Worm (Caenorhabditis elegans) whole organism, young adult: ENCODE results near the gene rpap-2.

Experiments used
- B0035.1 ChIP-seq: sonication (generic microtip); optimal IDR thresholded peaks from 2 replicates; lab custom pipeline; 2016; ENCODE audit warnings: missing genetic modification characterization, mild to moderate bottlenecking, missing compliant biosample characterization, missing genotype, missing genetic modification reagents
- F49E8.2 ChIP-seq: sonication (generic microtip); optimal IDR thresholded peaks from 3 replicates; lab custom pipeline; 2017; ENCODE audit warnings: missing genetic modification characterization, mild to moderate bottlenecking, missing compliant biosample characterization, antibody characterized with exemption, moderate library complexity; ENCODE audit not compliant: insufficient read depth
- F55B11.4 ChIP-seq: sonication (generic microtip); optimal IDR thresholded peaks from 2 replicates; lab custom pipeline; 2016; ENCODE audit warnings: missing compliant biosample characterization, missing genetic modification characterization, borderline replicate concordance; ENCODE audit not compliant: insufficient read depth
- ceh-58 ChIP-seq: fragments of 200-800 bp; sonication (Bioruptor generic); IDR thresholded peaks from 2 replicates; pipeline ENCODE4 v1.3.6; 2022; ENCODE audit warnings: missing genetic modification characterization, missing compliant biosample characterization
- let-607 ChIP-seq, 2 experiments: fragments of 200-800 bp in 1 of 2; sonication (Bioruptor generic) in 1 of 2; sonication (generic microtip) in 1 of 2; optimal IDR thresholded peaks; 2 replicates each; lab custom pipeline; 2016 to 2018; ENCODE audit warnings: mild to moderate bottlenecking in 2 of 2, missing compliant biosample characterization in 2 of 2, missing genetic modification characterization in 2 of 2, moderate library complexity in 2 of 2, missing genotype in 1 of 2
- nfya-1 ChIP-seq: sonication (generic microtip); optimal IDR thresholded peaks from 2 replicates; lab custom pipeline; 2017; ENCODE audit warnings: antibody characterized with exemption, missing compliant biosample characterization, missing genetic modification characterization, borderline replicate concordance; ENCODE audit not compliant: insufficient read depth
- nhr-90 ChIP-seq: sonication (generic microtip); optimal IDR thresholded peaks from 2 replicates; lab custom pipeline; 2016; ENCODE audit warnings: missing genotype, mild to moderate bottlenecking, missing genetic modification characterization, missing compliant biosample characterization
- pbrm-1 ChIP-seq: fragments of 200-800 bp; sonication (Bioruptor generic); IDR thresholded peaks from 2 replicates; pipeline ENCODE4 v1.3.6; 2022; ENCODE audit warnings: missing genetic modification reagents, missing genetic modification characterization, missing compliant biosample characterization
- rec-8 ChIP-seq, 2 experiments: sonication (generic microtip); optimal IDR thresholded peaks; 2 replicates each; lab custom pipeline; 2016; ENCODE audit warnings: mild to moderate bottlenecking in 2 of 2, missing genetic modification characterization in 2 of 2, missing genetic modification reagents in 2 of 2, missing genotype in 2 of 2, missing biosample characterization in 1 of 2, missing compliant biosample characterization in 1 of 2, moderate library complexity in 1 of 2
- sdz-38 ChIP-seq: sonication (generic microtip); optimal IDR thresholded peaks from 2 replicates; lab custom pipeline; 2016; ENCODE audit warnings: missing genotype, missing genetic modification characterization, missing compliant biosample characterization
- snpc-4 ChIP-seq, 5 experiments: fragments of 150-350 bp in 1 of 5; sonication (generic microtip) in 4 of 5; optimal IDR thresholded peaks; 2 replicates each; lab custom pipeline; 2014 to 2018; ENCODE audit warnings: missing genetic modification characterization in 5 of 5, missing biosample characterization in 3 of 5, antibody characterized with exemption in 2 of 5, mild to moderate bottlenecking in 2 of 5, missing compliant biosample characterization in 2 of 5, missing genotype in 2 of 5, moderate library complexity in 2 of 5, missing genetic modification reagents in 1 of 5
- unc-62 ChIP-seq: fragments of 150-350 bp; optimal IDR thresholded peaks from 2 replicates; lab custom pipeline; 2014; ENCODE audit warnings: missing biosample characterization, missing genetic modification reagents, missing genetic modification characterization

DNA sequence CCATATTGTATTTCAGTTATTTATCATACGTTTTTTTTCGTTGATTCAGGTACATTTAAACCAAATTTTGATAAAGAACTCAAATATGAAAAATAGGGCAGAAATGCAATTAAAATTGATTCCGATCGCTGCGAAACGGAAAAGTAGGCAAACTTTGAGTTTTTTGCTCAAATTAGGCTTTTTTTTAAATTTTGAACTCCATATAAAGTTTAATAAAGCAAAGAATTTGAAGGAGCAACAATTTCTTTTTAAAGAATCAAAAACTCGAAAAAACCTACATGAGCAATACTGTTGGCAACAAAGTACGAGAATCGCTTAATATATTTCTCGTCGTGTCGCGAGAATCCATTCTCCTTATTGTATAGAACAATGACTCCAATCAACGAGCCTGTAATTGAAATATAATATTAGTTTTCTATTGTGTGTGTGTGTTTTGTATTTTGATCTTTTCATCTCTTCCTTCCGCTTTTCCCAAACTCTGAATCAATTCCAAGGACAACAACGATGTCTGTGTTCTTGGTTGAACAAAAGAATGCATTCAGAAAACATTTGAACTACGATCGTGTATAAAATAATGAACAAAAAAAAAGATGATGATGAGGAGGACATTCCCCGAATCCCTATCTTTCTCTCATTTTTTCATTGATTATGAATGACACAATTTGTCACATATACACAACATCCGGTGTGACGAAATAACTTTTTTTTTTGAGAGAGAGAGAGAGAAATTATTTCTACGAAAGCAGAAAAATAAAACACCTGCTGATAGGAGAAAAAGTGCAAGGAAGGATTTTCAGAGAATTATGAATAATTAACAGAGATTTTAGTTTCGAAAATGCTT is 11.0 kb downstream of the rpap-2 start:
- TF ChIP-seq pbrm-1 (GFP tag; lab: Robert Waterston, UW): no peak
- no peak for TF ChIP-seq ceh-58 (GFP tag; lab: Robert Waterston, UW)
- no peak for TF ChIP-seq snpc-4 (GFP tag; optimal IDR thresholded peaks at IDR 0.05; lab: Kevin White, UChicago)
- no peak for TF ChIP-seq snpc-4 (tag; optimal IDR thresholded peaks at IDR 0.05; lab: Kevin White, UChicago)
- TF ChIP-seq F55B11.4 (tag; lab: Kevin White, UChicago): no peak
- TF ChIP-seq rec-8 (tag; optimal IDR thresholded peaks at IDR 0.05; lab: Kevin White, UChicago): no peak
- TF ChIP-seq B0035.1 (tag; lab: Kevin White, UChicago): no peak
- TF ChIP-seq F49E8.2 (tag; lab: Kevin White, UChicago): no peak
- no peak for TF ChIP-seq sdz-38 (tag; lab: Kevin White, UChicago)
- TF ChIP-seq nfya-1 (tag; lab: Kevin White, UChicago): no peak
- no peak for TF ChIP-seq unc-62 (GFP tag; lab: Kevin White, UChicago)
- TF ChIP-seq let-607 (tag; optimal IDR thresholded peaks at IDR 0.05; lab: Kevin White, UChicago): no peak
- TF ChIP-seq nhr-90 (tag; lab: Kevin White, UChicago): no peak
